In genomic region chrX:8521492-8521891, dm6 we compare ENCODE assay signal across 1 fruit fly cellular context.
TF ChIP-seq lines count a peak whose summit lies in the region.

No protein-coding gene starts in this region.

TF ChIP-seq in whole organism, prepupa, 60 proteins besides CTCF, POLR2A, EP300 and RAD21 (continued from another document):
- TF ChIP-seq Gug (GFP tag; IDR thresholded peaks at IDR 0.05; lab: Robert Waterston, UW) (peak; percentile 52), CG34406 (GFP tag; optimal IDR thresholded peaks at IDR 0.05; lab: Kevin White, UChicago) (no peak), Hr38 (GFP tag; optimal IDR thresholded peaks at IDR 0.05; lab: Kevin White, UChicago) (no peak), achi (GFP tag; optimal IDR thresholded peaks at IDR 0.05; lab: Kevin White, UChicago) (no peak), CG7368 (GFP tag; optimal IDR thresholded peaks at IDR 0.05; lab: Kevin White, UChicago) (no peak), topi (GFP tag; optimal IDR thresholded peaks at IDR 0.05; lab: Kevin White, UChicago) (no peak), fd85E (GFP tag; optimal IDR thresholded peaks at IDR 0.05; lab: Kevin White, UChicago) (no peak), CG3032 (tag; optimal IDR thresholded peaks at IDR 0.05; lab: Kevin White, UChicago) (no peak), CG10631 (GFP tag; optimal IDR thresholded peaks at IDR 0.05; lab: Kevin White, UChicago) (no peak), Ets21C (GFP tag; optimal IDR thresholded peaks at IDR 0.05; lab: Kevin White, UChicago) (no peak), CG32006 (GFP tag; optimal IDR thresholded peaks at IDR 0.05; lab: Kevin White, UChicago) (peak; percentile 71), Sox14 (GFP tag; optimal IDR thresholded peaks at IDR 0.05; lab: Kevin White, UChicago) (no peak), CG11902 (GFP tag; optimal IDR thresholded peaks at IDR 0.05; lab: Kevin White, UChicago) (no peak), CG6276 (GFP tag; optimal IDR thresholded peaks at IDR 0.05; lab: Kevin White, UChicago) (peak; percentile 67), Blimp-1 (GFP tag; optimal IDR thresholded peaks at IDR 0.05; lab: Kevin White, UChicago) (no peak), CG8119 (GFP tag; IDR thresholded peaks at IDR 0.05; lab: Robert Waterston, UW) (peak; percentile 71), CG8632 (GFP tag; optimal IDR thresholded peaks at IDR 0.05; lab: Kevin White, UChicago) (no peak)
